Fruit fly (Drosophila melanogaster) whole organism, prepupa: Measurements from ENCODE around the gene CG4271.

Source experiments
- Blimp-1 ChIP-seq: fragments of 200-800 bp; sonication (Bioruptor generic); optimal IDR thresholded peaks from 3 replicates; lab custom pipeline; 2017; ENCODE audit warnings: missing biosample characterization, missing genetic modification characterization, mild to moderate bottlenecking, moderate library complexity, missing genetic modification reagents
- CG10631 ChIP-seq: fragments of 200-800 bp; sonication (Bioruptor generic); optimal IDR thresholded peaks from 2 replicates; lab custom pipeline; 2016; ENCODE audit warnings: missing biosample characterization, missing genetic modification characterization
- CG10669 ChIP-seq: fragments of 200-800 bp; sonication (Bioruptor generic); optimal IDR thresholded peaks from 3 replicates; lab custom pipeline; 2018; ENCODE audit warnings: missing biosample characterization, mild to moderate bottlenecking, missing genetic modification characterization, moderate library complexity
- CG11902 ChIP-seq: fragments of 200-800 bp; sonication (Bioruptor generic); optimal IDR thresholded peaks from 3 replicates; lab custom pipeline; 2016; ENCODE audit warnings: missing biosample characterization, missing genetic modification characterization
- CG15336 ChIP-seq: fragments of 200-800 bp; sonication (Bioruptor generic); IDR thresholded peaks from 2 replicates; pipeline ENCODE4 v1.3.6; 2022; ENCODE audit warnings: missing biosample characterization, missing genetic modification characterization
- CG1621 ChIP-seq: fragments of 200-800 bp; sonication (Bioruptor generic); optimal IDR thresholded peaks from 3 replicates; lab custom pipeline; 2018; ENCODE audit warnings: missing biosample characterization, mild to moderate bottlenecking, missing genetic modification characterization
- CG16779 ChIP-seq: fragments of 200-800 bp; sonication (Bioruptor generic); optimal IDR thresholded peaks from 3 replicates; lab custom pipeline; 2017; ENCODE audit warnings: missing biosample characterization, mild to moderate bottlenecking, missing genetic modification characterization
- CG31627 ChIP-seq: fragments of 200-800 bp; sonication (Bioruptor generic); optimal IDR thresholded peaks from 3 replicates; lab custom pipeline; 2016; ENCODE audit warnings: missing biosample characterization, missing genetic modification characterization
- CG32006 ChIP-seq: fragments of 200-800 bp; sonication (Bioruptor generic); optimal IDR thresholded peaks from 3 replicates; lab custom pipeline; 2017; ENCODE audit warnings: missing biosample characterization, mild to moderate bottlenecking, missing genetic modification characterization
- CG34406 ChIP-seq: fragments of 200-800 bp; sonication (Bioruptor generic); optimal IDR thresholded peaks from 3 replicates; lab custom pipeline; 2016; ENCODE audit warnings: missing biosample characterization, missing genetic modification characterization
- CG4318 ChIP-seq: fragments of 200-800 bp; sonication (Bioruptor generic); optimal IDR thresholded peaks from 3 replicates; lab custom pipeline; 2017; ENCODE audit warnings: missing biosample characterization, mild to moderate bottlenecking, missing genetic modification characterization
- CG6163 ChIP-seq: fragments of 200-800 bp; sonication (Bioruptor generic); IDR thresholded peaks from 3 replicates; pipeline ENCODE4 v1.3.6; 2022; ENCODE audit warnings: missing biosample characterization, missing genetic modification characterization
- CG6792 ChIP-seq: fragments of 200-800 bp; sonication (Bioruptor generic); optimal IDR thresholded peaks from 3 replicates; lab custom pipeline; 2016; ENCODE audit warnings: missing biosample characterization, missing genetic modification characterization
- CG6854 ChIP-seq: fragments of 200-800 bp; sonication (Bioruptor generic); optimal IDR thresholded peaks from 2 replicates; lab custom pipeline; 2017; ENCODE audit warnings: missing biosample characterization, mild to moderate bottlenecking, missing genetic modification characterization
- CG8319 ChIP-seq: fragments of 200-800 bp; sonication (Bioruptor generic); optimal IDR thresholded peaks from 3 replicates; lab custom pipeline; 2016; ENCODE audit warnings: missing biosample characterization, missing genetic modification characterization
- CG8632 ChIP-seq: fragments of 200-800 bp; sonication (Bioruptor generic); optimal IDR thresholded peaks from 3 replicates; lab custom pipeline; 2016; ENCODE audit warnings: missing biosample characterization, missing genetic modification characterization
- CG9139 ChIP-seq: fragments of 200-800 bp; sonication (Bioruptor generic); optimal IDR thresholded peaks from 3 replicates; lab custom pipeline; 2017; ENCODE audit warnings: missing biosample characterization, mild to moderate bottlenecking, missing genetic modification characterization
- Eip75B ChIP-seq: fragments of 200-800 bp; sonication (Bioruptor generic); optimal IDR thresholded peaks from 3 replicates; lab custom pipeline; 2016; ENCODE audit warnings: missing biosample characterization, missing genetic modification characterization
- Eip78C ChIP-seq: fragments of 200-800 bp; sonication (Bioruptor generic); peaks from one replicate; lab custom pipeline; 2016; ENCODE audit warnings: missing biosample characterization, missing genetic modification characterization
- Eip93F ChIP-seq: fragments of 200-800 bp; sonication (Bioruptor generic); optimal IDR thresholded peaks from 2 replicates; lab custom pipeline; 2016; ENCODE audit warnings: missing biosample characterization, mild to moderate bottlenecking, missing genetic modification characterization
- Ets21C ChIP-seq: fragments of 200-800 bp; sonication (Bioruptor generic); optimal IDR thresholded peaks from 3 replicates; lab custom pipeline; 2016; ENCODE audit warnings: missing biosample characterization, missing genetic modification characterization
- Ets96B ChIP-seq: fragments of 200-800 bp; optimal IDR thresholded peaks from 2 replicates; lab custom pipeline; 2019; ENCODE audit warnings: missing biosample characterization, mild to moderate bottlenecking, missing genetic modification characterization, moderate library complexity
- Hr38 ChIP-seq: sonication (Bioruptor generic); optimal IDR thresholded peaks from 2 replicates; lab custom pipeline; 2016; ENCODE audit warnings: missing biosample characterization, missing genetic modification characterization
- Hr39 ChIP-seq: fragments of 200-800 bp; sonication (Bioruptor generic); optimal IDR thresholded peaks from 2 replicates; lab custom pipeline; 2016; ENCODE audit warnings: missing biosample characterization, missing genetic modification characterization
- Lpt ChIP-seq: fragments of 200-800 bp; sonication (Bioruptor generic); optimal IDR thresholded peaks from 3 replicates; lab custom pipeline; 2016; ENCODE audit warnings: missing biosample characterization, missing genetic modification characterization
- Met ChIP-seq: fragments of 200-800 bp; sonication (Bioruptor generic); optimal IDR thresholded peaks from 3 replicates; lab custom pipeline; 2016; ENCODE audit warnings: missing biosample characterization, missing genetic modification characterization
- Sox102F ChIP-seq: fragments of 200-800 bp; sonication (Bioruptor generic); optimal IDR thresholded peaks from 2 replicates; lab custom pipeline; 2016; ENCODE audit warnings: missing biosample characterization, mild to moderate bottlenecking, missing genetic modification characterization
- Sox14 ChIP-seq: fragments of 200-800 bp; sonication (Bioruptor generic); optimal IDR thresholded peaks from 3 replicates; lab custom pipeline; 2016; ENCODE audit warnings: missing biosample characterization, missing genetic modification characterization
- achi ChIP-seq: fragments of 200-800 bp; sonication (Bioruptor generic); optimal IDR thresholded peaks from 3 replicates; lab custom pipeline; 2016; ENCODE audit warnings: missing biosample characterization, missing genetic modification characterization
- acj6 ChIP-seq: fragments of 200-800 bp; sonication (Bioruptor generic); optimal IDR thresholded peaks from 3 replicates; lab custom pipeline; 2016; ENCODE audit warnings: missing biosample characterization, missing genetic modification characterization
- fd85E ChIP-seq: fragments of 200-800 bp; sonication (Bioruptor generic); optimal IDR thresholded peaks from 3 replicates; lab custom pipeline; 2016; ENCODE audit warnings: missing biosample characterization, missing genetic modification characterization
- fkh ChIP-seq: fragments of 200-800 bp; sonication (Bioruptor generic); optimal IDR thresholded peaks from 3 replicates; lab custom pipeline; 2017; ENCODE audit warnings: missing biosample characterization, mild to moderate bottlenecking, missing genetic modification characterization, moderate library complexity
- lz ChIP-seq: fragments of 200-800 bp; sonication (Bioruptor generic); optimal IDR thresholded peaks from 3 replicates; lab custom pipeline; 2016; ENCODE audit warnings: missing biosample characterization, missing genetic modification characterization
- net ChIP-seq: fragments of 200-800 bp; sonication (Bioruptor generic); optimal IDR thresholded peaks from 3 replicates; lab custom pipeline; 2016; ENCODE audit warnings: missing biosample characterization, missing genetic modification characterization
- spab ChIP-seq: fragments of 200-800 bp; sonication (Bioruptor generic); optimal IDR thresholded peaks from 2 replicates; lab custom pipeline; 2017; ENCODE audit warnings: missing biosample characterization, mild to moderate bottlenecking, missing genetic modification characterization, missing genetic modification reagents
- ss ChIP-seq, 2 experiments: fragments of 200-800 bp; sonication (Bioruptor generic); optimal IDR thresholded peaks; 2 replicates in 1 of 2; 3 replicates in 1 of 2; lab custom pipeline; 2017 to 2018; ENCODE audit warnings: mild to moderate bottlenecking in 2 of 2, missing biosample characterization in 2 of 2, missing genetic modification characterization in 2 of 2, moderate library complexity in 1 of 2
- topi ChIP-seq: fragments of 200-800 bp; sonication (Bioruptor generic); optimal IDR thresholded peaks from 3 replicates; lab custom pipeline; 2016; ENCODE audit warnings: missing biosample characterization, missing genetic modification characterization
- vri ChIP-seq: fragments of 200-800 bp; sonication (Bioruptor generic); optimal IDR thresholded peaks from 3 replicates; lab custom pipeline; 2016; ENCODE audit warnings: missing biosample characterization, mild to moderate bottlenecking, missing genetic modification characterization

The CG4271 gene

dm6 chr2L:2286773-2287172, 1.8 kb downstream of the CG4271 start, which contains the start of gene CG31681:
Gene CG31681 (minus strand): TSS chr2L:2286873.
- no peak for TF ChIP-seq net (GFP tag; lab: Kevin White, UChicago)
- TF ChIP-seq CG34406 (GFP tag; lab: Kevin White, UChicago): no peak
- TF ChIP-seq spab (GFP tag; lab: Kevin White, UChicago): no peak
- TF ChIP-seq CG1621 (tag; lab: Kevin White, UChicago): no peak
- TF ChIP-seq Blimp-1: no peak
- no peak for TF ChIP-seq CG8319 (GFP tag; lab: Kevin White, UChicago)
- TF ChIP-seq CG10669 (GFP tag; lab: Kevin White, UChicago): no peak
- no peak for TF ChIP-seq CG6163 (GFP tag; lab: Robert Waterston, UW)
- TF ChIP-seq Met: no peak
- no peak for TF ChIP-seq CG10631 (GFP tag; lab: Kevin White, UChicago)
- no peak for TF ChIP-seq acj6 (GFP tag; lab: Kevin White, UChicago)
- no peak for TF ChIP-seq ss (GFP tag; optimal IDR thresholded peaks at IDR 0.05; lab: Kevin White, UChicago)
- no peak for TF ChIP-seq Hr39
- no peak for TF ChIP-seq topi (GFP tag; lab: Kevin White, UChicago)
- no peak for TF ChIP-seq Eip75B (GFP tag; lab: Kevin White, UChicago)
- TF ChIP-seq CG9139 (GFP tag; lab: Kevin White, UChicago): no peak
- no peak for TF ChIP-seq Lpt (GFP tag; lab: Kevin White, UChicago)
- TF ChIP-seq CG8632 (GFP tag; lab: Kevin White, UChicago): no peak

DNA sequence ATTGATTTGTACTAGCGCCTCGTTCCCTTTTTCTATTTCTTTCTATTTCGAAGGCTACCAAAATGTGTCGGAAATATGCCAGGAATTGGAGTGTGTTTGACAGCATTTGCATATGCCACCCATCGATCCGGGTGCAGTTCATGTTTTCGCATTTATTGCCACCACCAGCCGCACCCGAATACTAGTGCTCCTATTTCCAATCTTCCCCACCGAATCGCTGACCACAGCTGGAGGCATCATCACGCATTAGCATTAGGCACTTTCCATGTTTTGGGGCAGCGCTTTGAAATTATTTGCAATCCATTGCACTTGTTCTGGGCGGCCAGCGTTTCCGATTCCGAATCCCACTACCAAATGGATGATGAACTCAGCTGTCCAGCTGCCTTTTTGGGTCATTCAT, 2.8 kb downstream of the CG4271 start, which contains the start of gene CG42658:
Gene CG42658 (minus strand): TSS at position 101 of the 400 bp plus-strand sequence.
- TF ChIP-seq CG16779 (tag; lab: Kevin White, UChicago) (no peak), ss (GFP tag; optimal IDR thresholded peaks at IDR 0.05; lab: Kevin White, UChicago) (no peak), Sox102F (no peak), achi (GFP tag; lab: Kevin White, UChicago) (no peak)

- TF ChIP-seq Hr39: no peak
- no peak for TF ChIP-seq CG6854 (GFP tag; lab: Kevin White, UChicago)
- no peak for TF ChIP-seq CG31627
- TF ChIP-seq fd85E (GFP tag; lab: Kevin White, UChicago): no peak
- TF ChIP-seq Hr38 (GFP tag; lab: Kevin White, UChicago): no peak
- TF ChIP-seq lz (GFP tag; lab: Kevin White, UChicago): no peak
- TF ChIP-seq net (GFP tag; lab: Kevin White, UChicago): no peak
- TF ChIP-seq fkh: no peak
Observed at dm6 chr2L:2289316-2289715, 4.4 kb downstream of the CG4271 start, which contains the start of gene CG17237. Gene CG17237 (minus strand): TSS chr2L:2289416.

- no peak for TF ChIP-seq CG6854 (GFP tag; lab: Kevin White, UChicago)
- TF ChIP-seq spab (GFP tag; lab: Kevin White, UChicago): no peak
- TF ChIP-seq CG11902: no peak
- TF ChIP-seq, all 60 proteins: peak for 0
Observed at dm6 chr2L:2290638-2291037, 5.7 kb downstream of the CG4271 start, which contains the start of gene robl22E. Gene robl22E (minus strand): TSS chr2L:2290738.

DNA sequence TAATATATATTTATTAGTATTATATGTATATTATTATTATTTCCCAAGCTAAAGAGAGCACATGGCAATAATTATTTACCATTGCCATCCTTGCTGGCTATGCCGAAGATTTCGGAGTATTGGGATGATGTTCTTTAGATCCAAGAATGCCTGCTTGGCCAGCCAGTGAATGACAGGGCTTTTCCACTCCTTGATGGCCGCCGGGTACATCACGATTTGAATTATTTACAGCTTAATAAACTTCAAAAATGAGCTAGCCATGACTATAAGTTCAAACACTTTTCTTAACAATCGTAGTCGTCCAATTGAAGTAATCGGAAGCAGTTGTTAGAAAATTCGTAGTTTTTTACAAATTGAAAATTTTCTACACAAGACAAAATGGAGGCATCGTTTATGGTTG, 14.8 kb downstream of the CG4271 start, which contains the start of gene CG31949:
Gene CG31949 (plus strand): TSS at position 301 of the 400 bp plus-strand sequence.
- TF ChIP-seq CG8319 (GFP tag; lab: Kevin White, UChicago): no peak
- no peak for TF ChIP-seq acj6 (GFP tag; lab: Kevin White, UChicago)

DNA sequence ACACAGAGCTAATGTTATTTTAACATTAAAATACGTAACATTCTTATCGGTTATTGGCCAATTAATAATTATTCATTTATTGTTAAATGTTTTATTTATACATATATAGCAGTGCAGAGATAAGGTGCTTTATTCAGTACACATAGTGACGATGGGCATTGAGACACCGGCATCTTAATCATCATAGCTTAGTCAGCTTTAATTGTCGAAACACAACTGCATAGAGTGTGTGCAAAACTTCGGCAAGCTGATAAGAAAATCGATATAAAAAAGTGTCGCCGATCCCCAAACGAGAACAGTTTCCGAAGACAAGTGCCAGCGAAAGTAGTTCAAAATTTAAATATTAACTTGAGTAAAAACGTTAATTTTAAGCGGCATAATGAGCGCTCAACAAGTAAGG, 22.7 kb downstream of the CG4271 start, which contains the start of gene CG16995:
Gene CG16995 (plus strand): TSS at position 301 of the 400 bp plus-strand sequence.
- no peak for TF ChIP-seq Eip78C (GFP tag; lab: Kevin White, UChicago)
- TF ChIP-seq CG6854 (GFP tag; lab: Kevin White, UChicago): no peak
- no peak for TF ChIP-seq CG6163 (GFP tag; lab: Robert Waterston, UW)
- no peak for TF ChIP-seq CG6792
- no peak for TF ChIP-seq CG16779 (tag; lab: Kevin White, UChicago)
- TF ChIP-seq ss (GFP tag; optimal IDR thresholded peaks at IDR 0.05; lab: Kevin White, UChicago): no peak
- TF ChIP-seq Met: no peak
- TF ChIP-seq Ets21C (GFP tag; lab: Kevin White, UChicago): no peak
- TF ChIP-seq CG10669 (GFP tag; lab: Kevin White, UChicago): no peak
- TF ChIP-seq CG32006 (GFP tag; lab: Kevin White, UChicago): no peak
- TF ChIP-seq Eip93F: no peak
- no peak for TF ChIP-seq Ets96B (tag; lab: Kevin White, UChicago)
- TF ChIP-seq lz (GFP tag; lab: Kevin White, UChicago): no peak
- TF ChIP-seq CG4318 (GFP tag; lab: Kevin White, UChicago): no peak
- TF ChIP-seq vri (GFP tag; lab: Kevin White, UChicago): no peak
- no peak for TF ChIP-seq CG15336 (GFP tag; lab: Robert Waterston, UW)
- no peak for TF ChIP-seq fkh
- no peak for TF ChIP-seq Sox14
